Fruit fly (Drosophila melanogaster) whole organism, embryonic: ENCODE data around the gene CG7806.

Source experiments
- Adf1 ChIP-seq: fragments of 200-800 bp; sonication (Bioruptor generic); IDR thresholded peaks from 2 replicates; pipeline ENCODE4 v1.3.6; 2022; ENCODE audit warnings: missing biosample characterization, missing genetic modification characterization
- B-H2 ChIP-seq: fragments of 200-800 bp; sonication (Bioruptor generic); optimal IDR thresholded peaks from 2 replicates; lab custom pipeline; 2018; ENCODE audit warnings: missing biosample characterization, mild to moderate bottlenecking, missing genetic modification characterization
- BtbVII ChIP-seq: fragments of 200-800 bp; sonication (Bioruptor generic); optimal IDR thresholded peaks from 3 replicates; lab custom pipeline; 2017; ENCODE audit warnings: missing biosample characterization, mild to moderate bottlenecking, missing genetic modification characterization
- CG10431 ChIP-seq: fragments of 200-800 bp; sonication (Bioruptor generic); optimal IDR thresholded peaks from 3 replicates; lab custom pipeline; 2018; ENCODE audit warnings: missing biosample characterization, mild to moderate bottlenecking, missing genetic modification characterization
- CG1233 ChIP-seq: fragments of 200-800 bp; sonication (Bioruptor generic); optimal IDR thresholded peaks from 4 replicates; lab custom pipeline; 2018; ENCODE audit warnings: missing biosample characterization, mild to moderate bottlenecking, missing genetic modification characterization
- CG12659 ChIP-seq: fragments of 200-800 bp; sonication (Bioruptor generic); optimal IDR thresholded peaks from 3 replicates; lab custom pipeline; 2017; ENCODE audit warnings: mild to moderate bottlenecking, missing biosample characterization, missing genetic modification reagents, missing genetic modification characterization
- CG16779 ChIP-seq: fragments of 200-800 bp; sonication (Bioruptor generic); IDR thresholded peaks from 2 replicates; pipeline ENCODE4 v1.3.6; 2022; ENCODE audit warnings: missing biosample characterization, missing genetic modification characterization
- CG1832 ChIP-seq: fragments of 200-800 bp; sonication (Bioruptor generic); optimal IDR thresholded peaks from 2 replicates; lab custom pipeline; 2017; ENCODE audit warnings: missing biosample characterization, mild to moderate bottlenecking, missing genetic modification characterization, inconsistent platforms
- CG2202 ChIP-seq: fragments of 200-800 bp; sonication (Bioruptor generic); optimal IDR thresholded peaks from 2 replicates; lab custom pipeline; 2018; ENCODE audit warnings: missing biosample characterization, mild to moderate bottlenecking, missing genetic modification characterization
- CG30403 ChIP-seq: fragments of 200-800 bp; sonication (Bioruptor generic); optimal IDR thresholded peaks from 3 replicates; lab custom pipeline; 2016; ENCODE audit warnings: missing biosample characterization, missing genetic modification characterization
- CG3407 ChIP-seq: fragments of 200-800 bp; sonication (Bioruptor generic); optimal IDR thresholded peaks from 2 replicates; lab custom pipeline; 2018; ENCODE audit warnings: missing biosample characterization, mild to moderate bottlenecking, missing genetic modification characterization
- CG4282 ChIP-seq: fragments of 200-800 bp; sonication (Bioruptor generic); optimal IDR thresholded peaks from 2 replicates; lab custom pipeline; 2016; ENCODE audit warnings: missing biosample characterization, missing genetic modification characterization
- CG4404 ChIP-seq: fragments of 200-800 bp; sonication (Bioruptor generic); IDR thresholded peaks from 2 replicates; pipeline ENCODE4 v1.3.6; 2022; ENCODE audit warnings: missing biosample characterization, missing genetic modification characterization
- CG4707 ChIP-seq: fragments of 200-800 bp; sonication (Bioruptor generic); optimal IDR thresholded peaks from 2 replicates; lab custom pipeline; 2018; ENCODE audit warnings: missing biosample characterization, mild to moderate bottlenecking, missing genetic modification characterization, moderate library complexity
- CG4820 ChIP-seq: fragments of 200-800 bp; sonication (Bioruptor generic); optimal IDR thresholded peaks from 3 replicates; lab custom pipeline; 2016; ENCODE audit warnings: missing biosample characterization, missing genetic modification characterization
- CG5953 ChIP-seq: fragments of 200-800 bp; sonication (Bioruptor generic); IDR thresholded peaks from 2 replicates; pipeline ENCODE4 v1.3.6; 2022; ENCODE audit warnings: missing biosample characterization, missing genetic modification characterization
- CG6791 ChIP-seq: fragments of 200-800 bp; sonication (Bioruptor generic); IDR thresholded peaks from 3 replicates; pipeline ENCODE4 v1.3.6; 2022; ENCODE audit warnings: missing biosample characterization, missing genetic modification characterization; ENCODE audit not compliant: partially characterized antibody
- CG8359 ChIP-seq: fragments of 200-800 bp; sonication (Bioruptor generic); optimal IDR thresholded peaks from 2 replicates; lab custom pipeline; 2017; ENCODE audit warnings: missing biosample characterization, mild to moderate bottlenecking, missing genetic modification characterization, borderline replicate concordance
- CG8388 ChIP-seq: fragments of 200-800 bp; sonication (Bioruptor generic); optimal IDR thresholded peaks from 2 replicates; lab custom pipeline; 2019; ENCODE audit warnings: missing biosample characterization, mild to moderate bottlenecking, missing genetic modification characterization, moderate library complexity
- CG8765 ChIP-seq: fragments of 200-800 bp; sonication (Bioruptor generic); IDR thresholded peaks from 2 replicates; pipeline ENCODE4 v1.3.6; 2022; ENCODE audit warnings: missing biosample characterization, missing genetic modification characterization
- CHES-1-like ChIP-seq: fragments of 200-800 bp; sonication (Bioruptor generic); optimal IDR thresholded peaks from 2 replicates; lab custom pipeline; 2016; ENCODE audit warnings: missing biosample characterization, missing genetic modification characterization
- Chrac-16 ChIP-seq: fragments of 200-800 bp; sonication (Bioruptor generic); optimal IDR thresholded peaks from 3 replicates; lab custom pipeline; 2016; ENCODE audit warnings: missing biosample characterization, missing genetic modification characterization
- Dref ChIP-seq: fragments of 200-800 bp; sonication (Bioruptor generic); IDR thresholded peaks from 2 replicates; pipeline ENCODE4 v1.3.6; 2022; ENCODE audit warnings: missing biosample characterization, missing genetic modification characterization
- E2f2 ChIP-seq: fragments of 200-800 bp; sonication (Bioruptor generic); IDR thresholded peaks from 2 replicates; pipeline ENCODE4 v1.3.6; 2022; ENCODE audit warnings: missing biosample characterization, missing genetic modification characterization
- HLH54F ChIP-seq: fragments of 200-800 bp; sonication (Bioruptor generic); optimal IDR thresholded peaks from 3 replicates; lab custom pipeline; 2016; ENCODE audit warnings: missing biosample characterization, missing genetic modification characterization
- HmgZ ChIP-seq: fragments of 200-800 bp; sonication (Bioruptor generic); optimal IDR thresholded peaks from 2 replicates; lab custom pipeline; 2018; ENCODE audit warnings: missing biosample characterization, mild to moderate bottlenecking, missing genetic modification characterization
- Max ChIP-seq: fragments of 200-800 bp; sonication (Bioruptor generic); optimal IDR thresholded peaks from 2 replicates; lab custom pipeline; 2016; ENCODE audit warnings: missing biosample characterization, mild to moderate bottlenecking, missing genetic modification characterization
- Scr ChIP-seq: fragments of 200-800 bp; sonication (Bioruptor generic); IDR thresholded peaks from 2 replicates; pipeline ENCODE4 v1.3.6; 2022; ENCODE audit warnings: missing biosample characterization, missing genetic modification characterization; ENCODE audit not compliant: partially characterized antibody
- Side ChIP-seq: fragments of 200-800 bp; sonication (Bioruptor generic); optimal IDR thresholded peaks from 2 replicates; lab custom pipeline; 2016; ENCODE audit warnings: missing biosample characterization, missing genetic modification characterization
- Six4 ChIP-seq: fragments of 200-800 bp; sonication (Bioruptor generic); optimal IDR thresholded peaks from 2 replicates; lab custom pipeline; 2016; ENCODE audit warnings: missing biosample characterization, missing genetic modification characterization
- TFAM ChIP-seq: fragments of 200-800 bp; sonication (Bioruptor generic); optimal IDR thresholded peaks from 2 replicates; lab custom pipeline; 2017; ENCODE audit warnings: missing biosample characterization, missing genetic modification characterization, inconsistent platforms
- ab ChIP-seq: fragments of 200-800 bp; sonication (Bioruptor generic); optimal IDR thresholded peaks from 2 replicates; lab custom pipeline; 2016; ENCODE audit warnings: missing biosample characterization, missing genetic modification characterization
- ci ChIP-seq: fragments of 200-800 bp; sonication (Bioruptor generic); IDR thresholded peaks from 3 replicates; pipeline ENCODE4 v1.3.6; 2022; ENCODE audit warnings: missing biosample characterization, missing genetic modification characterization
- crp ChIP-seq, 2 experiments: fragments of 200-800 bp; sonication (Bioruptor generic); optimal IDR thresholded peaks; 2 replicates in 1 of 2; 3 replicates in 1 of 2; lab custom pipeline; 2017; ENCODE audit warnings: missing biosample characterization in 2 of 2, missing genetic modification characterization in 2 of 2, mild to moderate bottlenecking in 1 of 2, moderate library complexity in 1 of 2
- dmrt99B ChIP-seq: fragments of 200-800 bp; sonication (Bioruptor generic); optimal IDR thresholded peaks from 2 replicates; lab custom pipeline; 2018; ENCODE audit warnings: missing biosample characterization, mild to moderate bottlenecking, missing genetic modification characterization, moderate library complexity
- dpn ChIP-seq, 2 experiments: fragments of 200-800 bp; sonication (Bioruptor generic); optimal IDR thresholded peaks; 3 replicates each; lab custom pipeline; 2016; ENCODE audit warnings: missing biosample characterization in 2 of 2, missing genetic modification characterization in 2 of 2
- emc ChIP-seq: fragments of 200-800 bp; sonication (Bioruptor generic); optimal IDR thresholded peaks from 2 replicates; lab custom pipeline; 2016; ENCODE audit warnings: missing biosample characterization, missing genetic modification characterization
- fd102C ChIP-seq: fragments of 200-800 bp; sonication (Bioruptor generic); optimal IDR thresholded peaks from 2 replicates; lab custom pipeline; 2018; ENCODE audit warnings: missing biosample characterization, mild to moderate bottlenecking, missing genetic modification characterization, moderate library complexity
- jing ChIP-seq: fragments of 200-800 bp; sonication (Bioruptor generic); optimal IDR thresholded peaks from 2 replicates; lab custom pipeline; 2018; ENCODE audit warnings: missing biosample characterization, mild to moderate bottlenecking, missing genetic modification characterization
- ken ChIP-seq: fragments of 200-800 bp; sonication (Bioruptor generic); IDR thresholded peaks from 3 replicates; pipeline ENCODE4 v1.3.6; 2022; ENCODE audit warnings: missing biosample characterization, missing genetic modification characterization
- maf-S ChIP-seq: fragments of 200-800 bp; sonication (Bioruptor generic); optimal IDR thresholded peaks from 2 replicates; lab custom pipeline; 2016; ENCODE audit warnings: missing biosample characterization, missing genetic modification characterization
- mam ChIP-seq: fragments of 200-800 bp; sonication (Bioruptor generic); optimal IDR thresholded peaks from 3 replicates; lab custom pipeline; 2016; ENCODE audit warnings: missing biosample characterization, missing genetic modification characterization
- pfk ChIP-seq: fragments of 200-800 bp; sonication (Bioruptor generic); optimal IDR thresholded peaks from 2 replicates; lab custom pipeline; 2018; ENCODE audit warnings: missing biosample characterization, mild to moderate bottlenecking, missing genetic modification characterization, moderate library complexity
- ranshi ChIP-seq: fragments of 200-800 bp; sonication (Bioruptor generic); IDR thresholded peaks from 2 replicates; pipeline ENCODE4 v1.3.6; 2022; ENCODE audit warnings: missing biosample characterization, missing genetic modification characterization
- scrt ChIP-seq: fragments of 200-800 bp; sonication (Bioruptor generic); optimal IDR thresholded peaks from 2 replicates; lab custom pipeline; 2018; ENCODE audit warnings: missing biosample characterization, mild to moderate bottlenecking, missing genetic modification characterization, moderate library complexity
- stc ChIP-seq: fragments of 200-800 bp; sonication (Bioruptor generic); IDR thresholded peaks from 2 replicates; pipeline ENCODE4 v1.3.6; 2022; ENCODE audit warnings: missing biosample characterization, missing genetic modification characterization
- tap ChIP-seq: fragments of 200-800 bp; optimal IDR thresholded peaks from 3 replicates; lab custom pipeline; 2019; ENCODE audit warnings: missing biosample characterization, mild to moderate bottlenecking, missing genetic modification characterization, moderate library complexity
- twi ChIP-seq: fragments of 200-800 bp; optimal IDR thresholded peaks from 2 replicates; lab custom pipeline; 2019; ENCODE audit warnings: missing biosample characterization, mild to moderate bottlenecking, missing genetic modification characterization, moderate library complexity
- unpg ChIP-seq: fragments of 200-800 bp; sonication (Bioruptor generic); optimal IDR thresholded peaks from 3 replicates; lab custom pipeline; 2018; ENCODE audit warnings: missing biosample characterization, mild to moderate bottlenecking, missing genetic modification characterization, moderate library complexity
- yki ChIP-seq: fragments of >200 bp; optimal IDR thresholded peaks from 3 replicates; lab custom pipeline; 2018

The CG7806 gene

dm6 chr2L:8279400-8280065 is 31.7 kb upstream of the CG7806 start (continued):
- TF ChIP-seq maf-S (peak; percentile 17), Dref (no peak), dmrt99B (tag; lab: Kevin White, UChicago) (peak; percentile 59), Max (peak; percentile 32), CG3407 (GFP tag; lab: Kevin White, UChicago) (peak; percentile 55), crp (GFP tag; optimal IDR thresholded peaks at IDR 0.05; lab: Kevin White, UChicago) (no peak), CG5953 (GFP tag; lab: Robert Waterston, UW) (0 out of 2 replicates have a peak, but pooled peaks have one; percentile 15), twi (tag; lab: Kevin White, UChicago) (peak; percentile 68), fd102C (peak; percentile 22), ab (GFP tag; lab: Kevin White, UChicago) (no peak), pfk (GFP tag; lab: Kevin White, UChicago) (no peak), dpn (GFP tag; optimal IDR thresholded peaks at IDR 0.05; lab: Kevin White, UChicago) (peak; percentile 40 to 62), B-H2 (GFP tag; lab: Kevin White, UChicago) (no peak), CG4282 (GFP tag; lab: Kevin White, UChicago) (no peak), Chrac-16 (GFP tag; lab: Kevin White, UChicago) (peak; percentile 73), HmgZ (tag; lab: Kevin White, UChicago) (no peak), CG1832 (no peak), CG8388 (GFP tag; lab: Kevin White, UChicago) (peak; percentile 77), emc (GFP tag; lab: Kevin White, UChicago) (no peak), ranshi (GFP tag; lab: Robert Waterston, UW) (0 out of 2 replicates have a peak, but pooled peaks have one; percentile 28), TFAM (GFP tag; lab: Kevin White, UChicago) (no peak), HLH54F (peak; percentile 5), CG2202 (peak; percentile 82), CG4820 (GFP tag; lab: Kevin White, UChicago) (peak; percentile 74), BtbVII (GFP tag; lab: Kevin White, UChicago) (peak; percentile 4), E2f2 (GFP tag; lab: Robert Waterston, UW) (no peak), stc (GFP tag; lab: Robert Waterston, UW) (peak; percentile 50), Six4 (GFP tag; lab: Kevin White, UChicago) (peak; percentile 60), scrt (peak; percentile 12), Side (GFP tag; lab: Kevin White, UChicago) (peak; percentile 35), Scr (no peak), CG30403 (GFP tag; lab: Kevin White, UChicago) (peak; percentile 62), CG1233 (GFP tag; lab: Kevin White, UChicago) (peak; percentile 57), CHES-1-like (peak; percentile 27), CG4404 (GFP tag; lab: Robert Waterston, UW) (peak; percentile 77), yki (lab: Kevin White, UChicago) (no peak), ci (peak; percentile 71), CG8765 (GFP tag; lab: Robert Waterston, UW) (peak; percentile 69; the same call in 1 of the 2 replicates), ken (GFP tag; lab: Robert Waterston, UW) (peak; percentile 50; the same call in 1 of the 3 replicates), CG12659 (GFP tag; lab: Kevin White, UChicago) (peak; percentile 4), jing (peak; percentile 58), tap (tag; lab: Kevin White, UChicago) (peak; percentile 46), CG4707 (GFP tag; lab: Kevin White, UChicago) (peak; percentile 25), Adf1 (GFP tag; lab: Robert Waterston, UW) (no peak), CG16779 (GFP tag; lab: Robert Waterston, UW) (no peak), CG10431 (peak; percentile 7), CG8359 (GFP tag; lab: Kevin White, UChicago) (peak; percentile 63), CG6791 (no peak), mam (GFP tag; lab: Kevin White, UChicago) (peak; percentile 5), unpg (GFP tag; lab: Kevin White, UChicago) (peak; percentile 76)
